Worm (Caenorhabditis elegans): ENCODE results near the gene F52C12.2.

Gene F52C12.2

DNA sequence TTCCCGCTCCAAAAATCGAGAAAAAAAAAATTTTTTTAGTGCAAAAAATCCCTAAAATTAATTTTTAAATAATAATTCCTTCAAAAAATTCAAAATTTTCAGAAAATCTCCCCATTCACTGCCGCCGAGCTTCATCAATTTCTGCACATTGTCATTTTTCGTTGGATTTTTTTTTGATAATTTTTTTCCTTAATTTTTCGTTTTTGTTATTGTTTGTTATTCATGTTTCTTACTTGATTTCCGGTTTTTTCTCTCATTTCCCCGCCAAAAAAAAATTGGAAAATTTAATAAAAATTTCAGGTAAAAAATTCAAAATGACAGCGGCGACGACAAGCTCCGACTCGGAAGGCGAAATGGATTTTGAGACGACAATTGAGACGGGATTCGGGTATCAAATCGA, 3.0 kb downstream of the F52C12.2 start, which contains the start of gene F52C12.6:
Gene F52C12.6 (plus strand): TSS at position 301 of the 400 bp plus-strand sequence.
- no peak for TF ChIP-seq him-1 (tag; optimal IDR thresholded peaks at IDR 0.05)
- no peak for TF ChIP-seq ama-1 (optimal IDR thresholded peaks at IDR 0.05)
- TF ChIP-seq ama-1 (GFP tag; optimal IDR thresholded peaks at IDR 0.05): no peak
- no peak for TF ChIP-seq nhr-120 (GFP tag; IDR thresholded peaks at IDR 0.05)
- TF ChIP-seq xnd-1 (tag; optimal IDR thresholded peaks at IDR 0.05): no peak
- TF ChIP-seq ekl-4 (GFP tag; IDR thresholded peaks at IDR 0.05): no peak
- no peak for TF ChIP-seq C17E4.6 (GFP tag; IDR thresholded peaks at IDR 0.05)
- no peak for TF ChIP-seq ceh-79 (tag; optimal IDR thresholded peaks at IDR 0.05)
- TF ChIP-seq snpc-1.3 (tag; optimal IDR thresholded peaks at IDR 0.05; ENCODE audit: insufficient read depth): no peak
- no peak for TF ChIP-seq lin-54 (GFP tag; optimal IDR thresholded peaks at IDR 0.05)
- TF ChIP-seq sdz-38 (tag; optimal IDR thresholded peaks at IDR 0.05): no peak
- no peak for TF ChIP-seq F22D6.2 (tag; optimal IDR thresholded peaks at IDR 0.05)
- no peak for TF ChIP-seq bed-2 (GFP tag; IDR thresholded peaks at IDR 0.05)
- TF ChIP-seq athp-1 (tag; optimal IDR thresholded peaks at IDR 0.05): no peak
- no peak for TF ChIP-seq ZK185.1 (tag; optimal IDR thresholded peaks at IDR 0.05; ENCODE audit: poor library complexity, severe bottlenecking)
- no peak for TF ChIP-seq hlh-12 (tag; optimal IDR thresholded peaks at IDR 0.05)

DNA sequence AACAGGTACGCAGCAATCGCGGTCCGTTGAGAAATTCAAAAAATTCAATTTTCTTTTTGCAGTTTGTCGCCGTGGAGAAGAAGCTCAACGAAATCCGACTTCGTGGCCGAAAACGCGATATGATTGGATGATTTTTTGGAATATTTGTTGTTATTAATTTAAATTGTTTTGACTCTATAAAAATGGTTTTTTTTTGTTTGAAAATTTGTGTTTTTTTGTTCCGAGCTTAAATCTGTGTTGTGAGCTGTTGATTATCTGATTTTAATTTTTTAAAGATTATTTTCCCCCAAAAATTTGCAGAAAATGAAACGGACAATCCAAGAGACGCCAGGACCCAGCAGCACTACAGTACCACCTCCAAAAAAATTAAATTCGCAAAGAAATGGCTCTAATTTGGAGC, 6.2 kb downstream of the F52C12.2 start, which contains the start of gene tdpo-1:
Gene tdpo-1 (plus strand): TSS at position 301 of the 400 bp plus-strand sequence.
- TF ChIP-seq dpff-1 (tag; optimal IDR thresholded peaks at IDR 0.05) (no peak), F10E7.11 (tag; optimal IDR thresholded peaks at IDR 0.05) (no peak), lag-1 (GFP tag; IDR thresholded peaks at IDR 0.05) (no peak), tbx-9 (tag; optimal IDR thresholded peaks at IDR 0.05; ENCODE audit: borderline replicate concordance) (no peak), mel-28 (tag; optimal IDR thresholded peaks at IDR 0.05; ENCODE audit: borderline replicate concordance) (no peak), nhr-80 (tag; optimal IDR thresholded peaks at IDR 0.05) (no peak), Y53F4B.3 (GFP tag; IDR thresholded peaks at IDR 0.05) (no peak), sea-2 (GFP tag; IDR thresholded peaks at IDR 0.05) (no peak), gei-17 (GFP tag; optimal IDR thresholded peaks at IDR 0.05) (no peak), egl-18 (GFP tag; IDR thresholded peaks at IDR 0.05) (no peak), ceh-58 (GFP tag; IDR thresholded peaks at IDR 0.05) (no peak), F49E8.2 (tag; optimal IDR thresholded peaks at IDR 0.05; ENCODE audit: insufficient read depth) (no peak), chd-7 (tag; optimal IDR thresholded peaks at IDR 0.05) (no peak), ZK185.1 (tag; optimal IDR thresholded peaks at IDR 0.05; ENCODE audit: poor library complexity, severe bottlenecking) (no peak), hlh-26 (GFP tag; conservative IDR thresholded peaks at IDR 0.05) (no peak), nfyb-1 (GFP tag; IDR thresholded peaks at IDR 0.05) (no peak), athp-1 (tag; optimal IDR thresholded peaks at IDR 0.05) (no peak), F55B11.4 (tag; optimal IDR thresholded peaks at IDR 0.05; ENCODE audit: borderline replicate concordance, insufficient read depth) (no peak), snpc-3.4 (tag; optimal IDR thresholded peaks at IDR 0.05) (no peak), lin-35 (GFP tag; optimal IDR thresholded peaks at IDR 0.05) (no peak)

DNA sequence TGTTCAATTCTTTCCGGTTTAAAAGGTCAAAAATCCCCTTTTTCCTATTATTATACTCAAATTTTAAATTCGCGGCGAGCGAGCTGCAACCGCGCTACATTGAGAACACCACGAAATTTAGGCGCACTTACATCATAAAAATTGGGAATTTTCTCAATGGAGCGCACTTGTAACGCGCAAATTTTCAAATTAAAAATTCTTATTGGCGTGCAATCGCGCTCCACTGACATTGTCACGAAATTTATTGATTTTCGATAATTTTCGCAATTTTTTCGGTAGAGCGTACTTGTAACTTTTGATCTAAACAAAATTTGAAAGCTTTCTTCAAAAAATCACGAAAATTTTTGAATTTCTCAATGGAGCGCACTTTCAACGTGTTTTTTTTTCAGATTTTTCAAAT, 9.9 kb downstream of the F52C12.2 start, which contains the start of gene ulp-3:
Gene ulp-3 (plus strand): TSS at position 388 of the 400 bp plus-strand sequence.
- TF ChIP-seq D2030.7 (GFP tag; IDR thresholded peaks at IDR 0.05): 0 out of 2 replicates have a peak, but pooled peaks have one; percentile 19
- TF ChIP-seq efl-1 (GFP tag; optimal IDR thresholded peaks at IDR 0.05): peak; percentile 13
- no peak for TF ChIP-seq nhr-27 (tag; optimal IDR thresholded peaks at IDR 0.05)
- peak; percentile 60 for TF ChIP-seq mcd-1 (GFP tag; IDR thresholded peaks at IDR 0.05)

Data from whole organism, young adult.